Worm (Caenorhabditis elegans) whole organism, L1 larva: Measurements from ENCODE around the gene clu-1.
A peak's percentile ranks its signal among the peaks of the same experiment; 100 is the strongest.

ENCODE experiments used
- C34B4.2 ChIP-seq: sonication (generic microtip); optimal IDR thresholded peaks from 2 replicates; lab custom pipeline; 2017; ENCODE audit warnings: mild to moderate bottlenecking, missing genetic modification characterization, missing compliant biosample characterization
- Y116A8C.19 ChIP-seq: sonication (generic microtip); optimal IDR thresholded peaks from 2 replicates; lab custom pipeline; 2016; ENCODE audit warnings: missing compliant biosample characterization, missing genetic modification characterization, borderline replicate concordance
- aly-2 ChIP-seq: fragments of 150-350 bp; optimal IDR thresholded peaks from 2 replicates; lab custom pipeline; 2014; ENCODE audit warnings: missing biosample characterization, missing genetic modification characterization
- ceh-8 ChIP-seq: fragments of 200-800 bp; sonication (Bioruptor generic); optimal IDR thresholded peaks from 2 replicates; lab custom pipeline; 2018; ENCODE audit warnings: mild to moderate bottlenecking, missing genetic modification characterization, moderate library complexity, missing compliant biosample characterization
- ces-1 ChIP-seq: fragments of 150-350 bp; optimal IDR thresholded peaks from 2 replicates; lab custom pipeline; 2014; ENCODE audit warnings: missing biosample characterization, missing genetic modification reagents, missing genetic modification characterization
- dpl-1 ChIP-seq, 3 experiments: fragments of 150-350 bp in 2 of 3; sonication (generic microtip) in 1 of 3; optimal IDR thresholded peaks; 2 replicates each; lab custom pipeline; 2014 to 2017; ENCODE audit warnings: missing biosample characterization in 3 of 3, missing genetic modification characterization in 3 of 3, missing genetic modification reagents in 3 of 3
- efl-1 ChIP-seq, 4 experiments: fragments of 150-350 bp; optimal IDR thresholded peaks in 3 of 4; peaks in 1 of 4; 1 replicate in 1 of 4; 2 replicates in 3 of 4; lab custom pipeline; 2014; ENCODE audit warnings: missing biosample characterization in 2 of 4, missing genetic modification characterization in 2 of 4, missing genetic modification reagents in 2 of 4
- egl-27 ChIP-seq, 2 experiments: fragments of 150-350 bp in 1 of 2; sonication (generic microtip); optimal IDR thresholded peaks; 3 replicates each; lab custom pipeline; 2017 to 2018; ENCODE audit warnings: missing biosample characterization in 2 of 2, missing genetic modification characterization in 2 of 2, missing genetic modification reagents in 2 of 2
- elt-3 ChIP-seq, 6 experiments: fragments of 150-350 bp in 1 of 6; sonication (generic microtip); optimal IDR thresholded peaks; 2 replicates each; lab custom pipeline; 2017 to 2018; ENCODE audit warnings: missing biosample characterization in 6 of 6, missing genetic modification characterization in 6 of 6, inconsistent platforms in 1 of 6
- ets-5 ChIP-seq: fragments of 200-800 bp; sonication (Bioruptor generic); IDR thresholded peaks from 2 replicates; pipeline ENCODE4 v1.3.6; 2022; ENCODE audit warnings: missing genetic modification characterization, missing compliant biosample characterization
- fos-1 ChIP-seq: fragments of 150-350 bp; optimal IDR thresholded peaks from 2 replicates; lab custom pipeline; 2014; ENCODE audit warnings: missing biosample characterization, missing genetic modification characterization
- hpl-2 ChIP-seq: fragments of 150-350 bp; optimal IDR thresholded peaks from 2 replicates; lab custom pipeline; 2014; ENCODE audit warnings: missing biosample characterization, missing genetic modification reagents, missing genetic modification characterization
- lin-13 ChIP-seq: fragments of 150-350 bp; optimal IDR thresholded peaks from 2 replicates; lab custom pipeline; 2014; ENCODE audit warnings: missing biosample characterization, missing genetic modification reagents, missing genetic modification characterization
- lin-15B ChIP-seq: fragments of 150-350 bp; sonication (generic microtip); optimal IDR thresholded peaks from 3 replicates; lab custom pipeline; 2014; ENCODE audit warnings: missing biosample characterization, missing genetic modification characterization
- lin-35 ChIP-seq, 2 experiments: fragments of 150-350 bp; optimal IDR thresholded peaks; 2 replicates each; lab custom pipeline; 2014; ENCODE audit warnings: missing biosample characterization in 2 of 2, missing genetic modification characterization in 2 of 2, missing genetic modification reagents in 2 of 2
- lin-39 ChIP-seq: fragments of 150-350 bp; optimal IDR thresholded peaks from 2 replicates; lab custom pipeline; 2014; ENCODE audit warnings: missing biosample characterization, missing genetic modification reagents, missing genetic modification characterization
- lsy-2 ChIP-seq, 2 experiments: fragments of 150-350 bp; optimal IDR thresholded peaks; 2 replicates each; lab custom pipeline; 2014; ENCODE audit warnings: missing biosample characterization in 2 of 2, missing genetic modification characterization in 2 of 2
- mab-9 ChIP-seq: fragments of 200-800 bp; sonication (Bioruptor generic); IDR thresholded peaks from 2 replicates; pipeline ENCODE4 v1.3.6; 2022; ENCODE audit warnings: missing genetic modification reagents, missing genetic modification characterization, missing compliant biosample characterization
- mef-2 ChIP-seq: fragments of 150-350 bp; optimal IDR thresholded peaks from 2 replicates; lab custom pipeline; 2014; ENCODE audit warnings: missing biosample characterization, missing genetic modification characterization
- nhr-47 ChIP-seq: sonication (generic microtip); optimal IDR thresholded peaks from 2 replicates; lab custom pipeline; 2016; ENCODE audit warnings: mild to moderate bottlenecking, missing genetic modification characterization, moderate library complexity, missing compliant biosample characterization
- nhr-71 ChIP-seq: sonication (generic microtip); optimal IDR thresholded peaks from 2 replicates; lab custom pipeline; 2016; ENCODE audit warnings: mild to moderate bottlenecking, missing genetic modification characterization, moderate library complexity, missing compliant biosample characterization
- nhr-90 ChIP-seq: sonication (generic microtip); optimal IDR thresholded peaks from 2 replicates; lab custom pipeline; 2016; ENCODE audit warnings: mild to moderate bottlenecking, missing genetic modification characterization, missing compliant biosample characterization; ENCODE audit not compliant: poor library complexity
- pqm-1 ChIP-seq: sonication (generic microtip); optimal IDR thresholded peaks from 3 replicates; lab custom pipeline; 2017; ENCODE audit warnings: missing biosample characterization, missing genetic modification characterization
- snpc-4 ChIP-seq: fragments of 150-350 bp; optimal IDR thresholded peaks from 2 replicates; lab custom pipeline; 2014; ENCODE audit warnings: missing biosample characterization, missing genetic modification characterization
- snu-23 ChIP-seq: sonication (generic microtip); optimal IDR thresholded peaks from 2 replicates; lab custom pipeline; 2016; ENCODE audit warnings: missing genetic modification characterization, missing compliant biosample characterization
- sox-4 ChIP-seq: sonication (generic microtip); optimal IDR thresholded peaks from 2 replicates; lab custom pipeline; 2016; ENCODE audit warnings: missing genetic modification characterization, missing compliant biosample characterization
- sptf-1 ChIP-seq: fragments of 150-350 bp; optimal IDR thresholded peaks from 2 replicates; lab custom pipeline; 2014; ENCODE audit warnings: missing biosample characterization, missing genetic modification characterization
- tlp-1 ChIP-seq: fragments of 150-350 bp; optimal IDR thresholded peaks from 2 replicates; lab custom pipeline; 2014; ENCODE audit warnings: missing biosample characterization, missing genetic modification characterization
- unc-98 ChIP-seq: fragments of 200-800 bp; sonication (Bioruptor generic); IDR thresholded peaks from 2 replicates; pipeline ENCODE4 v1.3.6; 2022; ENCODE audit warnings: missing genetic modification characterization, missing compliant biosample characterization
- vab-15 ChIP-seq: sonication (generic microtip); optimal IDR thresholded peaks from 2 replicates; lab custom pipeline; 2017; ENCODE audit warnings: missing genotype, mild to moderate bottlenecking, missing genetic modification characterization, missing compliant biosample characterization
- zag-1 ChIP-seq: fragments of 150-350 bp; optimal IDR thresholded peaks from 2 replicates; lab custom pipeline; 2014; ENCODE audit warnings: missing biosample characterization, missing genetic modification characterization
- ztf-11 ChIP-seq, 2 experiments: sonication (generic microtip); optimal IDR thresholded peaks; 2 replicates each; lab custom pipeline; 2016 to 2017; ENCODE audit warnings: missing genetic modification characterization in 2 of 2, missing biosample characterization in 1 of 2, missing compliant biosample characterization in 1 of 2

The clu-1 gene

ce11 chrIII:9523581-9523980 is 2.3 kb upstream of the clu-1 start, which contains the start of gene mrps-23:
Gene mrps-23, minus strand, starts transcription at chrIII:9523672.
- TF ChIP-seq lin-35 (GFP tag; optimal IDR thresholded peaks at IDR 0.05; lab: Kevin White, UChicago) (peak in 1 of 2 experiments; percentile 30), lsy-2 (tag; optimal IDR thresholded peaks at IDR 0.05; lab: Kevin White, UChicago) (peak in 1 of 2 experiments; percentile 35), snu-23 (GFP tag; lab: Kevin White, UChicago) (peak; percentile 20), efl-1 (optimal IDR thresholded peaks at IDR 0.05; lab: Kevin White, UChicago) (no peak), efl-1 (GFP tag; optimal IDR thresholded peaks at IDR 0.05 in 1 of 2; lab: Kevin White, UChicago) (peak in 1 of 2 experiments; percentile 16), unc-98 (no peak), lin-15B (tag; lab: Kevin White, UChicago) (no peak), dpl-1 (GFP tag; optimal IDR thresholded peaks at IDR 0.05; lab: Kevin White, UChicago) (peak in 1 of 3 experiments; percentile 7), vab-15 (tag; lab: Kevin White, UChicago) (no peak), nhr-90 (tag; lab: Kevin White, UChicago) (peak; percentile 22), elt-3 (tag; optimal IDR thresholded peaks at IDR 0.05; lab: Kevin White, UChicago) (peak in 1 of 6 experiments; percentile 12), nhr-47 (peak; percentile 7), C34B4.2 (no peak)

ce11 chrIII:9516148-9516547 is 5.1 kb downstream of the clu-1 start, which contains the start of gene F55H2.7:
Gene F55H2.7, minus strand, starts transcription at chrIII:9516248.
- TF ChIP-seq ztf-11 (tag; optimal IDR thresholded peaks at IDR 0.05; lab: Kevin White, UChicago) = no peak

- TF ChIP-seq lin-39 = no peak
- TF ChIP-seq elt-3 (tag; optimal IDR thresholded peaks at IDR 0.05; lab: Kevin White, UChicago) = no peak
- TF ChIP-seq mef-2 (tag; lab: Kevin White, UChicago) = no peak
- TF ChIP-seq C34B4.2 = no peak
- TF ChIP-seq sptf-1 = no peak
- TF ChIP-seq lsy-2 (tag; optimal IDR thresholded peaks at IDR 0.05; lab: Kevin White, UChicago) = no peak
- TF ChIP-seq sox-4 = no peak
Measured at ce11 chrIII:9513569-9513968, 7.7 kb downstream of the clu-1 start, which contains the start of gene F55H2.8. Gene F55H2.8, plus strand, starts transcription at chrIII:9513869.

- no peak for TF ChIP-seq pqm-1 (tag; lab: Kevin White, UChicago)
- TF ChIP-seq Y116A8C.19 (tag; lab: Kevin White, UChicago) = no peak
- no peak for TF ChIP-seq snu-23 (GFP tag; lab: Kevin White, UChicago)
- TF ChIP-seq fos-1 (tag; lab: Kevin White, UChicago) = no peak
- TF ChIP-seq lin-13 (GFP tag; lab: Kevin White, UChicago) = no peak
- TF ChIP-seq ceh-8 = no peak
- no peak for TF ChIP-seq hpl-2
- no peak for TF ChIP-seq snpc-4 (tag; lab: Kevin White, UChicago)
- no peak for TF ChIP-seq lin-15B (tag; lab: Kevin White, UChicago)
- no peak for TF ChIP-seq sox-4
- TF ChIP-seq aly-2 (tag; lab: Kevin White, UChicago) = no peak
- TF ChIP-seq egl-27 (tag; optimal IDR thresholded peaks at IDR 0.05; lab: Kevin White, UChicago) = no peak
Measured at ce11 chrIII:9513006-9513405, 8.3 kb downstream of the clu-1 start.

ce11 chrIII:9511660-9512059 is 9.6 kb downstream of the clu-1 start:
- no peak for TF ChIP-seq lin-15B (tag; lab: Kevin White, UChicago)
- TF ChIP-seq tlp-1 = no peak
- TF ChIP-seq nhr-71 (tag; lab: Kevin White, UChicago) = no peak
- no peak for TF ChIP-seq zag-1 (tag; lab: Kevin White, UChicago)
- TF ChIP-seq sptf-1 = no peak
- TF ChIP-seq lin-13 (GFP tag; lab: Kevin White, UChicago) = no peak
- TF ChIP-seq ets-5 = no peak

ce11 chrIII:9511055-9511520 is 10.2 kb downstream of the clu-1 start, which contains the start of gene F55H2.5:
Gene F55H2.5, plus strand, starts transcription at chrIII:9511470.
- no peak for TF ChIP-seq mab-9 (GFP tag; lab: Robert Waterston, UW)
- TF ChIP-seq ces-1 (GFP tag; lab: Kevin White, UChicago) = no peak
- no peak for TF ChIP-seq snpc-4 (tag; lab: Kevin White, UChicago)
- TF ChIP-seq aly-2 (tag; lab: Kevin White, UChicago) = no peak
